Worm (Caenorhabditis elegans) whole organism, L2 larva: ENCODE measurements around the gene his-63.

Experiments used
- C34F6.9 ChIP-seq: fragments of 150-350 bp; optimal IDR thresholded peaks from 2 replicates; lab custom pipeline; 2014; ENCODE audit warnings: missing biosample characterization, missing genetic modification characterization
- R02D3.7 ChIP-seq: fragments of 150-350 bp; optimal IDR thresholded peaks from 2 replicates; lab custom pipeline; 2014; ENCODE audit warnings: missing biosample characterization, missing genetic modification characterization
- Y55F3AM.14 ChIP-seq: fragments of 200-800 bp; sonication (Bioruptor generic); optimal IDR thresholded peaks from 2 replicates; lab custom pipeline; 2018; ENCODE audit warnings: mild to moderate bottlenecking, missing genetic modification characterization, missing compliant biosample characterization
- alr-1 ChIP-seq: fragments of 150-350 bp; optimal IDR thresholded peaks from 2 replicates; lab custom pipeline; 2014; ENCODE audit warnings: missing biosample characterization, missing genetic modification characterization
- aly-2 ChIP-seq: fragments of 150-350 bp; optimal IDR thresholded peaks from 2 replicates; lab custom pipeline; 2014; ENCODE audit warnings: missing biosample characterization, missing genetic modification characterization
- ceh-16 ChIP-seq: fragments of 150-350 bp; optimal IDR thresholded peaks from 2 replicates; lab custom pipeline; 2014; ENCODE audit warnings: missing biosample characterization, missing genetic modification characterization
- ceh-82 ChIP-seq: fragments of 150-350 bp; optimal IDR thresholded peaks from 2 replicates; lab custom pipeline; 2014; ENCODE audit warnings: missing biosample characterization, missing genetic modification characterization
- dmd-4 ChIP-seq: sonication (generic microtip); optimal IDR thresholded peaks from 2 replicates; lab custom pipeline; 2017; ENCODE audit warnings: missing biosample characterization, missing genetic modification characterization
- elt-1 ChIP-seq: fragments of 150-350 bp; optimal IDR thresholded peaks from 2 replicates; lab custom pipeline; 2014; ENCODE audit warnings: missing biosample characterization, missing genetic modification characterization
- elt-3 ChIP-seq: sonication (generic microtip); optimal IDR thresholded peaks from 2 replicates; lab custom pipeline; 2017; ENCODE audit warnings: missing biosample characterization, missing genetic modification characterization
- fos-1 ChIP-seq: fragments of 150-350 bp; optimal IDR thresholded peaks from 2 replicates; lab custom pipeline; 2014; ENCODE audit warnings: missing biosample characterization, missing genetic modification characterization
- lin-13 ChIP-seq: fragments of 150-350 bp; optimal IDR thresholded peaks from 2 replicates; lab custom pipeline; 2014; ENCODE audit warnings: missing biosample characterization, missing genetic modification reagents, missing genetic modification characterization
- mab-5 ChIP-seq: fragments of 150-350 bp; optimal IDR thresholded peaks from 2 replicates; lab custom pipeline; 2014; ENCODE audit warnings: missing biosample characterization, missing genetic modification characterization
- mdl-1 ChIP-seq, 2 experiments: fragments of 150-350 bp in 1 of 2; sonication (generic microtip) in 1 of 2; optimal IDR thresholded peaks; 2 replicates each; lab custom pipeline; 2017; ENCODE audit warnings: missing biosample characterization in 2 of 2, missing genetic modification characterization in 2 of 2
- nhr-11 ChIP-seq: fragments of 150-350 bp; optimal IDR thresholded peaks from 2 replicates; lab custom pipeline; 2014; ENCODE audit warnings: missing biosample characterization, missing genetic modification characterization
- nhr-12 ChIP-seq: fragments of 150-350 bp; optimal IDR thresholded peaks from 2 replicates; lab custom pipeline; 2014; ENCODE audit warnings: missing biosample characterization, missing genetic modification characterization
- nhr-129 ChIP-seq: fragments of 150-350 bp; optimal IDR thresholded peaks from 2 replicates; lab custom pipeline; 2014; ENCODE audit warnings: missing biosample characterization, missing genetic modification characterization
- nhr-21 ChIP-seq: fragments of 150-350 bp; optimal IDR thresholded peaks from 2 replicates; lab custom pipeline; 2014; ENCODE audit warnings: missing biosample characterization, missing genetic modification characterization
- nhr-25 ChIP-seq: fragments of 150-350 bp; sonication (generic microtip); optimal IDR thresholded peaks from 3 replicates; lab custom pipeline; 2014; ENCODE audit warnings: missing biosample characterization, missing genetic modification characterization
- peb-1 ChIP-seq: fragments of 150-350 bp; optimal IDR thresholded peaks from 2 replicates; lab custom pipeline; 2014; ENCODE audit warnings: missing biosample characterization, missing genetic modification characterization
- sem-4 ChIP-seq: fragments of 150-350 bp; optimal IDR thresholded peaks from 2 replicates; lab custom pipeline; 2014; ENCODE audit warnings: missing biosample characterization, missing genetic modification reagents, missing genetic modification characterization
- sma-9 ChIP-seq, 2 experiments: fragments of 150-350 bp in 1 of 2; sonication (generic microtip) in 1 of 2; optimal IDR thresholded peaks; 2 replicates each; lab custom pipeline; 2014 to 2016; ENCODE audit warnings: missing genetic modification characterization in 2 of 2, mild to moderate bottlenecking in 1 of 2, missing biosample characterization in 1 of 2, missing compliant biosample characterization in 1 of 2, missing genetic modification reagents in 1 of 2, moderate library complexity in 1 of 2
- snpc-4 ChIP-seq: fragments of 150-350 bp; optimal IDR thresholded peaks from 2 replicates; lab custom pipeline; 2014; ENCODE audit warnings: missing biosample characterization, missing genetic modification characterization
- unc-39 ChIP-seq: fragments of 150-350 bp; optimal IDR thresholded peaks from 2 replicates; lab custom pipeline; 2014; ENCODE audit warnings: missing biosample characterization, missing genetic modification characterization
- unc-55 ChIP-seq: fragments of 150-350 bp; sonication (generic microtip); optimal IDR thresholded peaks from 3 replicates; lab custom pipeline; 2014; ENCODE audit warnings: missing biosample characterization, missing genetic modification reagents, missing genetic modification characterization
- zag-1 ChIP-seq: fragments of 150-350 bp; optimal IDR thresholded peaks from 2 replicates; lab custom pipeline; 2014; ENCODE audit warnings: missing biosample characterization, missing genetic modification characterization
- ztf-1 ChIP-seq: fragments of 200-800 bp; sonication (Bioruptor generic); conservative IDR thresholded peaks from 2 replicates; pipeline ENCODE4 v1.3.6; 2022; ENCODE audit warnings: missing genetic modification characterization, missing compliant biosample characterization
- ztf-11 ChIP-seq: sonication (generic microtip); optimal IDR thresholded peaks from 2 replicates; lab custom pipeline; 2017; ENCODE audit warnings: missing biosample characterization, missing genetic modification characterization

his-63 gene

DNA sequence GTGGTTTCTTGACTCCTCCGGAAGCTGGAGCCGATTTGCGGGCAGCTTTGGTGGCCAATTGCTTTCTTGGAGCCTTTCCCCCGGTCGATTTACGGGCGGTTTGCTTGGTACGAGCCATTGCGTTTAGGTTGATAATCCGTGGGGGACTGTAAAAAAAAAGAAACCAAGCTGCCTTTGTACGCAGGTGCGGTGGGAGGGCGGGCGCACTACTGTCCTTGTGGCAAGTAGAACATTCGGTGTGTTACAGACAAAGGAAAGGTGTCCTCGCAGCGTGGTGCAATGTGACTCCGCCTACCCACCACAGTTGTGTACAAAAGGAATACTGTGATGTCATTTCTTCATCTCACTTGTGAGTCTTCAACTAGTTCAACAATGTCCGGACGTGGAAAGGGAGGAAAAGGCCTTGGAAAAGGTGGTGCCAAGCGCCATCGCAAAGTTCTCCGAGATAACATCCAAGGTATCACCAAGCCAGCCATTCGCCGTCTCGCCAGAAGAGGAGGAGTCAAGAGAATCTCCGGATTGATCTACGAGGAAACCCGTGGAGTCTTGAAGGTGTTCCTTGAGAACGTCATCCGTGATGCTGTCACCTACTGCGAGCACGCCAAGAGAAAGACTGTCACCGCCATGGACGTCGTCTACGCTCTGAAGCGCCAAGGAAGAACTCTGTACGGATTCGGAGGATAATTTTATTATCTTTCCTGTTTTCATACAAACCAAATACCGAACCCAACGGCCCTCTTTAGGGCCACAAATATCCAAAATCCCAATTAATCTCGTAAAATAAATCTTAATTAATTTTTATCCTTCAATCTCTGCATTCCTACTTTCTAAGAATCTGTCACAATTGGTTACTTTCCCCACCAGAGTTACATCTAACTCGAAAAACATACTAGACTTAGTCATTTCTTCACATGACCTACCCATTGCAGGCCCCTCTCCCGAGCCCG, at the start of gene his-63, which contains the start of gene his-64:
TSS of gene his-63 (minus strand) at position 118 of the 947 bp plus-strand sequence.
TSS of gene his-64 (plus strand) at position 373 of the 947 bp plus-strand sequence.
- peak; percentile 14 for TF ChIP-seq ceh-16 (tag; lab: Kevin White, UChicago)

DNA sequence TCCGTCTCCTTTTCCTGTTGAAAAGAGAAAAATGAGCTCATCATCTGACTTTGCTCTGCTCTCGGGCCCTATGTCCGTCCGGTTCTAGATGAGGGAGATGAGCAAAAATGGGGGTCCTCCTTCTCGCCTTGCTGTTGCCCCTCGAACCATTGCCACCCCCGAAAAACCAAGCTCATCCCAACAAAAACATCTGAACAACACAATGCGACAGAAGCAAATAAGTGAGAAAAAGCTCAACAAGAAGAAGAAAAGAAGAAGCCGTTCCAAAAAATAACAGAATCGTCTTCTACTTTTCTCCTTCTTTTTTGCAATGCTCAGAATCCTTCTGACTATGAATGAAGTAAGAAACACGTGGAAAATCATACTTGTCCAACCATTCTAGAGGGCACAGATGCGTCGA, 49.2 kb upstream of the his-63 start:
- TF ChIP-seq nhr-25 (tag; lab: Kevin White, UChicago), result no peak
- TF ChIP-seq C34F6.9 (tag; lab: Kevin White, UChicago), result no peak
- no peak for TF ChIP-seq nhr-21 (tag; lab: Kevin White, UChicago)
- no peak for TF ChIP-seq unc-39
- no peak for TF ChIP-seq mdl-1 (tag; optimal IDR thresholded peaks at IDR 0.05; lab: Kevin White, UChicago)
- no peak for TF ChIP-seq sma-9 (GFP tag; optimal IDR thresholded peaks at IDR 0.05; lab: Kevin White, UChicago)
- TF ChIP-seq sma-9 (tag; optimal IDR thresholded peaks at IDR 0.05; lab: Kevin White, UChicago), result no peak
- TF ChIP-seq zag-1 (tag; lab: Kevin White, UChicago), result no peak
- TF ChIP-seq ztf-1, result no peak
- no peak for TF ChIP-seq dmd-4 (tag; lab: Kevin White, UChicago)
- no peak for TF ChIP-seq ceh-16 (tag; lab: Kevin White, UChicago)
- no peak for TF ChIP-seq R02D3.7 (tag; lab: Kevin White, UChicago)

DNA sequence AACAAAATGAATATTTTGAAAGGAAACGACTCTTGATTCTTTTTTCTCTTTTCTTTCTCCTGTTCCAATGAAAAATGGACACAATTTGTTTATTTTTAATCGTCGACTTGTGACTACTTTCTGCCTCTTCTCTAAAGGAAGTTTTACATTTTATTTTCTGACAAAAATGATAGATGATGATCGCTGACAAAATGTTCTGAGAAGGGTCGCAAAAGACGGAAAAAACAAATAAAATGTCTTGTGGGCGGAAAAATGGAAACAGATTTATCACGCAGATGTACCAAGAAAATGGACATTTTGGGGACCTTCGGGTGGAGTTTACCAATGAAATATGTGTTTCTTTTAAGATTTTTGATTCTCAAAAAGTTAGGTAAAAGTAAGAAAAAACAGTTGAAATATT, 46.3 kb upstream of the his-63 start:
- TF ChIP-seq aly-2 (tag; lab: Kevin White, UChicago) (no peak), ztf-11 (tag; lab: Kevin White, UChicago) (no peak), alr-1 (tag; lab: Kevin White, UChicago) (no peak), elt-3 (tag; lab: Kevin White, UChicago) (no peak), unc-55 (GFP tag; lab: Kevin White, UChicago) (peak; percentile 37), mab-5 (tag; lab: Kevin White, UChicago) (peak; percentile 66), ztf-1 (no peak), peb-1 (tag; lab: Kevin White, UChicago) (no peak), nhr-25 (tag; lab: Kevin White, UChicago) (no peak), snpc-4 (tag; lab: Kevin White, UChicago) (no peak), Y55F3AM.14 (GFP tag; lab: Kevin White, UChicago) (no peak), mdl-1 (tag; optimal IDR thresholded peaks at IDR 0.05; lab: Kevin White, UChicago) (no peak)

DNA sequence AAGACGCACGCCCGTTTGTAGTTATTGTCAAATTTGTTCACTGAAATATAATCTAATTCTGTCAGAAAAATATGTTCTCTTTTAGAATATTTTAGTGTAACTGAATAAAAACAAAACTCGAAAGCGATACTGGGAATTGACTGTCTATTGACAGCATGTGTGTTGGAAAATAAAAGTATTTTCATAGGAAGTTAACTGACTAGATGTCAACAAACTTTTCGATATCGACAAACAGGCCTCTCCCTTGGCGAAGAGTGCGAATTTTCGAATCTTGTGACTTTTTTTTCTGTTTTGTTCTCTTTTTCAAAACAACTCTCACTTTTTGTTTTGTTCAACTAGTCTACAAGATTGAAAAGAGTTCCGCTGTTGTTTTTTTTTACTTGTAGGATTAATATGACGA, 31.6 kb upstream of the his-63 start:
- no peak for TF ChIP-seq elt-1 (tag; lab: Kevin White, UChicago)
- TF ChIP-seq nhr-129 (tag; lab: Kevin White, UChicago), result peak; percentile 40
- TF ChIP-seq, all 48 proteins: peak for 1

DNA sequence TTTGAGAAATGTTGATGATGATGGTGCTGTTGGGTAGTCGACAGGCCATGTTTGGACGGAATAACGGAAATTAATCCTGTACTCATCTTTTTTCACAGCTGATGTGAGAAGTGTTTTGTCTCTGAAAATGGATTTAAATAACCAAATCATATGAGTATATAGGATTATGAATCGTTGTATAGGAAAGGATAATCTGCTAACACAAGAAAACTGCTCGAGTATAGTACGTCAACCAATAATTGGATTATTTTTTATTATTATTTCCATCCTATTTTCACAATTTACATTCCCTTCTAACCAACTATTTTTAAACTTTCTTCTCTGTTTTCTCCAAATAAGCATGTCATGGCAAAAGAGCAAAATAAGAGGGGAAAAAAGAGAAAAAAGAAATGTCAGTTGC, 29.1 kb upstream of the his-63 start:
- TF ChIP-seq zag-1 (tag; lab: Kevin White, UChicago) (no peak), nhr-21 (tag; lab: Kevin White, UChicago) (no peak), fos-1 (no peak), C34F6.9 (tag; lab: Kevin White, UChicago) (no peak), ceh-82 (no peak), lin-13 (GFP tag; lab: Kevin White, UChicago) (no peak), nhr-11 (no peak), sem-4 (tag; lab: Kevin White, UChicago) (no peak), mab-5 (tag; lab: Kevin White, UChicago) (no peak), Y55F3AM.14 (GFP tag; lab: Kevin White, UChicago) (no peak), nhr-12 (tag; lab: Kevin White, UChicago) (no peak)

DNA sequence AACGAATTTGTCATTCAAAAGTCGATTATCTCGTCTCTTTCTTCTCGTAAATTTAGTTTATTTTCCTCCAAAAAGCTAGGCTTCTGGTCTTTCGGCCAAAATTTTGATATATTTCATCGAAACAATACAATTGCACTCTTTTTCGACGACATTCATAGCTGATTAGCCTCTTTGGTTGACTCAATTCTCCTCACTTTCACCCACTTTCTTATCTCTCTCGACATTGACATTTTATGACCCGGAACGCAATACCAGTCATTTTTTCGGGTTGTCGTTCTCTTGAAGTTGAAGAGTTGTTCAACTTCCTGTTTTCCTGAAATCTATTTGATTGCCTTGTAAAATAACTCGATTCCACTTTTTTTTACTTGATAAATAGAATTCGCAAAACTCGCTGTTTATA, 27.9 kb upstream of the his-63 start:
- TF ChIP-seq fos-1 (peak; percentile 80), Y55F3AM.14 (GFP tag; lab: Kevin White, UChicago) (no peak), lin-13 (GFP tag; lab: Kevin White, UChicago) (no peak)
